Fruit fly (Drosophila melanogaster): ENCODE measurements around the gene Myo61F.

- no peak for TF ChIP-seq pan (optimal IDR thresholded peaks at IDR 0.05)
- no peak for TF ChIP-seq psq (optimal IDR thresholded peaks at IDR 0.05)
- TF ChIP-seq Dll (optimal IDR thresholded peaks at IDR 0.05), result no peak
- TF ChIP-seq EcR (GFP tag; optimal IDR thresholded peaks at IDR 0.05), result no peak
- TF ChIP-seq CG8478 (optimal IDR thresholded peaks at IDR 0.05), result no peak
These were observed 23.4 kb upstream of the Myo61F start for dm6 chr3L:1294835-1295234.
